Worm (Caenorhabditis elegans) whole organism, early embryonic: Measurements from ENCODE around the gene ced-10.

Experiments used
- B0310.2 ChIP-seq: sonication (generic microtip); optimal IDR thresholded peaks from 2 replicates; lab custom pipeline; 2016; ENCODE audit warnings: mild to moderate bottlenecking, missing genetic modification characterization, missing compliant biosample characterization
- ama-1 ChIP-seq: fragments of 150-350 bp; optimal IDR thresholded peaks from 2 replicates; lab custom pipeline; 2014
- ceh-36 ChIP-seq: sonication (generic microtip); optimal IDR thresholded peaks from 2 replicates; lab custom pipeline; 2016; ENCODE audit warnings: missing genetic modification characterization, inconsistent platforms, missing compliant biosample characterization
- flt-1 ChIP-seq: fragments of 200-800 bp; sonication (Bioruptor generic); IDR thresholded peaks from 2 replicates; pipeline ENCODE4 v1.3.6; 2022; ENCODE audit warnings: missing genetic modification characterization, missing compliant biosample characterization
- hmbx-1 ChIP-seq: sonication (generic microtip); optimal IDR thresholded peaks from 2 replicates; lab custom pipeline; 2016; ENCODE audit warnings: mild to moderate bottlenecking, missing genetic modification characterization, missing compliant biosample characterization
- hmg-4 ChIP-seq: fragments of 200-800 bp; sonication (Bioruptor generic); optimal IDR thresholded peaks from 2 replicates; lab custom pipeline; 2018; ENCODE audit warnings: mild to moderate bottlenecking, missing genetic modification characterization, missing compliant biosample characterization
- hnd-1 ChIP-seq: sonication (generic microtip); optimal IDR thresholded peaks from 2 replicates; lab custom pipeline; 2016; ENCODE audit warnings: missing genetic modification characterization, missing compliant biosample characterization
- scrt-1 ChIP-seq: fragments of 200-800 bp; sonication (Bioruptor generic); IDR thresholded peaks from 2 replicates; pipeline ENCODE4 v1.3.6; 2022; ENCODE audit warnings: missing genetic modification characterization, missing compliant biosample characterization
- sea-1 ChIP-seq: fragments of 200-800 bp; sonication (Bioruptor generic); conservative IDR thresholded peaks from 2 replicates; pipeline ENCODE4 v1.3.6; 2022; ENCODE audit warnings: missing genetic modification characterization, missing compliant biosample characterization
- tbx-11 ChIP-seq: fragments of 200-800 bp; sonication (Bioruptor generic); IDR thresholded peaks from 2 replicates; pipeline ENCODE4 v1.3.6; 2022; ENCODE audit warnings: missing genetic modification characterization, missing compliant biosample characterization

ce11 chrIV:3539872-3540271 is 30.5 kb upstream of the ced-10 start, which contains the start of gene B0212.3:
- TF ChIP-seq ama-1, result no peak
- no peak for TF ChIP-seq ceh-36 (tag; lab: Kevin White, UChicago)
- no peak for TF ChIP-seq hmbx-1 (tag; lab: Kevin White, UChicago)
- TF ChIP-seq flt-1 (GFP tag; lab: Robert Waterston, UW), result no peak
- TF ChIP-seq scrt-1, result no peak
- TF ChIP-seq hnd-1 (tag; lab: Kevin White, UChicago), result no peak
- TF ChIP-seq tbx-11 (GFP tag; lab: Robert Waterston, UW), result no peak
- TF ChIP-seq B0310.2, result no peak
- TF ChIP-seq sea-1 (GFP tag; lab: Robert Waterston, UW), result no peak
- TF ChIP-seq hmg-4 (GFP tag; lab: Kevin White, UChicago), result no peak
